Worm (Caenorhabditis elegans): ENCODE measurements around the gene R09F10.8.

DNA sequence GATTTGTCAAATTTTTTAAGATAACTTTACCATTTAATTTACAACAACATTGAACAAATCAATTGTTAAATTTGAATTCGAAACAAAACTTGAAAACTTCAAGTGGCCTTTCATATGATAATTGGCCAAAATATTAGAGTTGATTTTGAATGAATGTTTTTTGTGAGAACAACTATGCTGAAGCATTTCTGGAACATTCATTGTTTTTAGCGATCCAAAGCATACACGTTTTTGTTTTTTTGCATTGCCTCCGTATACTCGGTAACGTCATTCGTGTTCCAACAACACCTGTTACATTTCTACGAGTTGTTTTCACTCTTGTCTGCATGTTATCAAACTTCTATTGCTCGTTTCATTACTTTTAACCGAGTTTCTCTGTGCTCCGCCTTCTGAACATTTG is 49.3 kb downstream of the R09F10.8 start:
- TF ChIP-seq tbx-2 (tag; optimal IDR thresholded peaks at IDR 0.05) (no peak), jun-1 (tag; optimal IDR thresholded peaks at IDR 0.05) (no peak), ceh-28 (tag; optimal IDR thresholded peaks at IDR 0.05) (no peak), nhr-28 (tag; optimal IDR thresholded peaks at IDR 0.05) (no peak), snpc-4 (tag; optimal IDR thresholded peaks at IDR 0.05) (no peak), pha-4 (tag; optimal IDR thresholded peaks at IDR 0.05) (no peak), nhr-237 (tag; optimal IDR thresholded peaks at IDR 0.05) (no peak), unc-62 (GFP tag; optimal IDR thresholded peaks at IDR 0.05) (no peak), sea-2 (GFP tag; optimal IDR thresholded peaks at IDR 0.05) (no peak), skn-1 (tag; optimal IDR thresholded peaks at IDR 0.05) (no peak)

Measured in whole organism, L3 larva.